Worm (Caenorhabditis elegans) whole organism, mixed stage, embryonic: Measurements from ENCODE around the gene natc-2.

Experiments
- M03D4.4 ChIP-seq: sonication (generic microtip); optimal IDR thresholded peaks from 2 replicates; lab custom pipeline; 2017; ENCODE audit warnings: mild to moderate bottlenecking, missing genetic modification characterization, missing compliant biosample characterization
- ceh-39 ChIP-seq: fragments of 150-350 bp; optimal IDR thresholded peaks from 2 replicates; lab custom pipeline; 2014; ENCODE audit warnings: missing biosample characterization, missing genetic modification characterization
- ceh-43 ChIP-seq: fragments of 200-800 bp; sonication (Bioruptor generic); optimal IDR thresholded peaks from 2 replicates; lab custom pipeline; 2018; ENCODE audit warnings: mild to moderate bottlenecking, missing genetic modification characterization, moderate library complexity, missing compliant biosample characterization
- ceh-83 ChIP-seq: fragments of 200-800 bp; sonication (Bioruptor generic); optimal IDR thresholded peaks from 2 replicates; lab custom pipeline; 2018; ENCODE audit warnings: mild to moderate bottlenecking, missing genetic modification characterization, missing compliant biosample characterization
- ces-1 ChIP-seq: fragments of 150-350 bp; optimal IDR thresholded peaks from 2 replicates; lab custom pipeline; 2014; ENCODE audit warnings: missing biosample characterization, missing genetic modification reagents, missing genetic modification characterization
- cnd-1 ChIP-seq: fragments of 200-800 bp; sonication (Bioruptor generic); optimal IDR thresholded peaks from 2 replicates; lab custom pipeline; 2018; ENCODE audit warnings: mild to moderate bottlenecking, missing genetic modification characterization, missing compliant biosample characterization
- drap-1 ChIP-seq: fragments of 200-800 bp; sonication (Bioruptor generic); optimal IDR thresholded peaks from 3 replicates; lab custom pipeline; 2018; ENCODE audit warnings: mild to moderate bottlenecking, missing genetic modification characterization, missing compliant biosample characterization
- elt-1 ChIP-seq: sonication (generic microtip); optimal IDR thresholded peaks from 2 replicates; lab custom pipeline; 2017; ENCODE audit warnings: missing genetic modification characterization, mild to moderate bottlenecking, missing compliant biosample characterization, antibody characterized with exemption, moderate library complexity, borderline replicate concordance; ENCODE audit not compliant: insufficient read depth
- flh-1 ChIP-seq: fragments of 200-800 bp; sonication (Bioruptor generic); optimal IDR thresholded peaks from 2 replicates; lab custom pipeline; 2018; ENCODE audit warnings: mild to moderate bottlenecking, missing genetic modification characterization, moderate library complexity, missing compliant biosample characterization
- ham-2 ChIP-seq: fragments of 200-800 bp; sonication (Bioruptor generic); optimal IDR thresholded peaks from 2 replicates; lab custom pipeline; 2018; ENCODE audit warnings: mild to moderate bottlenecking, missing genetic modification characterization, missing compliant biosample characterization
- lin-13 ChIP-seq: fragments of 150-350 bp; optimal IDR thresholded peaks from 2 replicates; lab custom pipeline; 2014; ENCODE audit warnings: missing biosample characterization, missing genetic modification characterization
- lin-32 ChIP-seq: fragments of 200-800 bp; sonication (Bioruptor generic); optimal IDR thresholded peaks from 2 replicates; lab custom pipeline; 2018; ENCODE audit warnings: mild to moderate bottlenecking, missing genetic modification characterization, missing compliant biosample characterization
- lsy-2 ChIP-seq: fragments of 150-350 bp; optimal IDR thresholded peaks from 2 replicates; lab custom pipeline; 2014; ENCODE audit warnings: missing biosample characterization, missing genetic modification characterization
- mab-5 ChIP-seq: fragments of 150-350 bp; optimal IDR thresholded peaks from 2 replicates; lab custom pipeline; 2014; ENCODE audit warnings: missing biosample characterization, missing genetic modification characterization
- mep-1 ChIP-seq: fragments of 150-350 bp; optimal IDR thresholded peaks from 2 replicates; lab custom pipeline; 2017; ENCODE audit warnings: missing biosample characterization, missing genetic modification reagents, missing genetic modification characterization, inconsistent platforms
- mls-2 ChIP-seq: sonication (generic microtip); optimal IDR thresholded peaks from 2 replicates; lab custom pipeline; 2016; ENCODE audit warnings: mild to moderate bottlenecking, missing genetic modification characterization, moderate library complexity, missing compliant biosample characterization
- nhr-12 ChIP-seq: fragments of 150-350 bp; optimal IDR thresholded peaks from 2 replicates; lab custom pipeline; 2014; ENCODE audit warnings: missing biosample characterization, missing genetic modification characterization
- nhr-2 ChIP-seq: fragments of 150-350 bp; optimal IDR thresholded peaks from 2 replicates; lab custom pipeline; 2014; ENCODE audit warnings: missing biosample characterization, missing genetic modification characterization
- nhr-237 ChIP-seq: fragments of 150-350 bp; optimal IDR thresholded peaks from 2 replicates; lab custom pipeline; 2014; ENCODE audit warnings: missing biosample characterization, missing genetic modification characterization
- nhr-28 ChIP-seq: fragments of 150-350 bp; optimal IDR thresholded peaks from 2 replicates; lab custom pipeline; 2014; ENCODE audit warnings: missing biosample characterization, missing genetic modification characterization
- pha-4 ChIP-seq: fragments of 150-350 bp; optimal IDR thresholded peaks from 2 replicates; lab custom pipeline; 2018; ENCODE audit warnings: missing biosample characterization, missing genetic modification reagents, missing genetic modification characterization
- sem-2 ChIP-seq: fragments of 200-800 bp; sonication (Bioruptor generic); optimal IDR thresholded peaks from 2 replicates; lab custom pipeline; 2018; ENCODE audit warnings: mild to moderate bottlenecking, missing genetic modification characterization, missing compliant biosample characterization
- snpc-4 ChIP-seq: fragments of 150-350 bp; optimal IDR thresholded peaks from 2 replicates; lab custom pipeline; 2014; ENCODE audit warnings: missing biosample characterization, missing genetic modification characterization
- sptf-1 ChIP-seq: sonication (generic microtip); optimal IDR thresholded peaks from 2 replicates; lab custom pipeline; 2017; ENCODE audit warnings: mild to moderate bottlenecking, missing genetic modification characterization, moderate library complexity, missing compliant biosample characterization
- tbx-8 ChIP-seq: fragments of 200-800 bp; sonication (Bioruptor generic); optimal IDR thresholded peaks from 2 replicates; lab custom pipeline; 2018; ENCODE audit warnings: mild to moderate bottlenecking, missing genetic modification characterization, moderate library complexity, missing compliant biosample characterization
- unc-39 ChIP-seq: fragments of 150-350 bp; optimal IDR thresholded peaks from 2 replicates; lab custom pipeline; 2014; ENCODE audit warnings: missing biosample characterization, missing genetic modification characterization
- ztf-11 ChIP-seq: fragments of 150-350 bp; optimal IDR thresholded peaks from 2 replicates; lab custom pipeline; 2014; ENCODE audit warnings: missing biosample characterization, missing genetic modification characterization

Gene natc-2

ce11 chrV:5243036-5243435 lies 30.8 kb upstream of the natc-2 start, which contains the start of gene cest-35.1:
TSS of gene cest-35.1 (minus strand) at chrV:5243136.
- TF ChIP-seq nhr-237 (tag; lab: Kevin White, UChicago) (no peak), elt-1 (tag; lab: Kevin White, UChicago) (no peak), nhr-28 (tag; lab: Kevin White, UChicago) (no peak), lin-13 (tag; lab: Kevin White, UChicago) (no peak), snpc-4 (no peak), ceh-39 (tag; lab: Kevin White, UChicago) (no peak), sem-2 (GFP tag; lab: Kevin White, UChicago) (no peak), lsy-2 (no peak), ceh-83 (GFP tag; lab: Kevin White, UChicago) (no peak), pha-4 (tag; lab: Kevin White, UChicago) (no peak), unc-39 (no peak), flh-1 (GFP tag; lab: Kevin White, UChicago) (no peak), ces-1 (no peak), lin-32 (GFP tag; lab: Kevin White, UChicago) (no peak)
- TF ChIP-seq, all 35 proteins: peak for 0

DNA sequence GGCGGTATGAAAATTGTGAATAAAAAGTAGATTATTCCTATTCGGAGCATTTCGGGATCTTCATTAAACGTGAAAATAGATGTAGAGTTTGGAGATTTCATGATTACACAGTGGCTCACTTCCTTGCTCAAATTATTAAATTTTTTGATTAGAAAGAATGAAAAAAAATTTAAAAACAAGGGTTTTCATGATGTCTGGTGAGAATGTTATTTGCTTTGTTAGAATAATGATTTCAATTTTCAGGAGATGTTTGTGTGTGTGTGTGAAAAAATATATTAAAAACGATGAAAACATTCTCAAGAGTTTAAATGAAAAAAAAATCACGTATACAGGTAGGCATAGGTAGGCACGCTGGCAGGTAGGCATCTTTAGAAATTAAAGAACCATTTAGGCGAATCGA lies 21.9 kb upstream of the natc-2 start, which contains the start of gene srt-68:
Gene srt-68, minus strand, starts transcription at position 101 of the 400 bp plus-strand sequence.
- no peak for TF ChIP-seq ceh-39 (tag; lab: Kevin White, UChicago)
- TF ChIP-seq, all 35 proteins: peak for 0

DNA sequence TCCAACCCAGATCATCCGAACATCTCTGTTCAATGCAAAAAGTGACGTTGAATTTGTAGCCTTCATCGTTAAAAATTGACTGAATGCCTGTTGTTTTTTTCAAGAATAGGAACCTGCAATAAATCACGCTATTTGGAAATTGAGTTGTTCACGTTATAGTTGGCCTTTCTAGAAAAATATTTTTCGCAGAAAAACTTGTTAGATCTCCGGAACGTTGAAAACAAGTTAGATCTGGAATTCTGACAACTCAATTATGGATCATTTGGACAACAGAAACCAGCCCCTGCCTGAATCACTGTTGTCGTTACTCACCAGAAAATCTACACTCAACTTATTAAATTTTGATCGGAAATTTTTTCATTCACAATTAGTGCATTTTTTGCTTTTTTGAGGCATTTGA lies 16.5 kb upstream of the natc-2 start, which contains the start of gene srt-67:
Gene srt-67, minus strand, starts transcription at position 101 of the 400 bp plus-strand sequence.
- no peak for TF ChIP-seq unc-39
- TF ChIP-seq ztf-11 (tag; lab: Kevin White, UChicago), result no peak

DNA sequence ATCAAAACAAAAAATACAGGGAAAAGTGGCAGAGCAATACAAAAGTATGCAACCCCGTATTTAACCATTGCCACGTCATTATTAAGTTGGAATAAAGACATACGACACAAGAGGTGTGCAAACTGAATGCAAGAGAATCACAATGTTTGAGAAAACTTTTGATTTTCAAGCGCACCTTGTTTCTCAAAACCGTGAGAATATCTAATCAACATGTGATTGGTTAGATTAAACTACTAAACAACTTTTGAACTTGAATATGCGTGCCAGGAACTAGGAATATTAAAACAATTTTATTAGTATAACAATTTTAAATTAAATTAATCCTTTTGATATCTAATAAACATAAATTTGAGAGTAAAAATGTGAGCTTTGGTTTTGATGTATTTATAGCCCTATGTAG lies 14.4 kb upstream of the natc-2 start, which contains the start of gene srt-70:
Gene srt-70, minus strand, starts transcription at position 101 of the 400 bp plus-strand sequence.
- no peak for TF ChIP-seq M03D4.4 (tag; lab: Kevin White, UChicago)
- TF ChIP-seq mep-1 (tag; lab: Kevin White, UChicago), result no peak
- no peak for TF ChIP-seq ces-1

DNA sequence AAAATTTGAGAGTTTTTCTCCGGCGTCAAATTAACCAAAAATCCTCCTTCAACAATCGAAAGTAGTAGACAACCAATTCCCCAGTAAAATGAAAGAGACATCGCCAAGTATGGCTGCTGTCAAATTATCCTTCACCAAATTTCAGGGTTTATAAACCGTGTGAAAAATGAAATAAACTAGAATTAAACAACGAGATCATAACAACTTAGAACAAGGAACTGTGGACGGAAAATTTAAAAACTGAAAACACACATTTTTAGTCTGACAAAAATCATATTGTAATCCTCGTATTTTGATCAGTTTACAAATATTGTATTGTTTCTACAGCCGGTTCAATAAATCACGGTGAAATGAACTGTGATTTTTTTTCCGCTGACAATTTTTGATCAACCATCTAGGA lies 10.9 kb upstream of the natc-2 start, which contains the start of gene cest-30:
Gene cest-30, minus strand, starts transcription at position 101 of the 400 bp plus-strand sequence.
- no peak for TF ChIP-seq nhr-237 (tag; lab: Kevin White, UChicago)
- TF ChIP-seq lin-13 (tag; lab: Kevin White, UChicago), result no peak
- TF ChIP-seq snpc-4, result no peak
- no peak for TF ChIP-seq nhr-12
- no peak for TF ChIP-seq ztf-11 (tag; lab: Kevin White, UChicago)
- TF ChIP-seq mls-2 (tag; lab: Kevin White, UChicago), result no peak
- no peak for TF ChIP-seq tbx-8
- no peak for TF ChIP-seq elt-1 (tag; lab: Kevin White, UChicago)
- TF ChIP-seq, all 35 proteins: peak for 0

DNA sequence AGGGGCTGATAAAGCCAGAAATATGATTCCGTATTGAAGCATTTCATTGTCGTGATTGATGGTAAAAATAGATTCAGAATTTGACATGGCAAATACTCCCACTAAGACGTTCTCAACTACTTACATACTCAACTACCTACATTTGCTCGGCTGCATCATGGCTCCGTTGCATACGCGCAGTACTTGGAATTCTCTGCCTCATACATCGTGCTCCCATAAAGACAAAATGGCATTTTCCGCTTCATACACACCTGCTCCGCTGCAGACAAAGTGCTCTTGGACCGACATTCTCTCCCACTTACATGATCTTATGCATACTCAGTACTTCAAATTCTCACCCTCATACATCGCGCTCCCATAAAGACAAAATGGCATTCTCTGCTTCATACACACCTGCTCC lies 8.3 kb upstream of the natc-2 start, which contains the start of the genes srt-69 and B0238.12:
Gene srt-69, minus strand, starts transcription at position 101 of the 400 bp plus-strand sequence.
Gene B0238.12, plus strand, starts transcription at position 264 of the 400 bp plus-strand sequence.
- TF ChIP-seq sptf-1 (tag; lab: Kevin White, UChicago) (no peak), ceh-43 (GFP tag; lab: Kevin White, UChicago) (no peak), elt-1 (tag; lab: Kevin White, UChicago) (no peak), lin-32 (GFP tag; lab: Kevin White, UChicago) (no peak), mab-5 (no peak), cnd-1 (tag; lab: Kevin White, UChicago) (no peak), lsy-2 (no peak), flh-1 (GFP tag; lab: Kevin White, UChicago) (no peak), nhr-237 (tag; lab: Kevin White, UChicago) (no peak), mls-2 (tag; lab: Kevin White, UChicago) (no peak), pha-4 (tag; lab: Kevin White, UChicago) (no peak), tbx-8 (no peak), nhr-2 (tag; lab: Kevin White, UChicago) (no peak), sem-2 (GFP tag; lab: Kevin White, UChicago) (no peak), drap-1 (GFP tag; lab: Kevin White, UChicago) (no peak), ham-2 (GFP tag; lab: Kevin White, UChicago) (no peak), ztf-11 (tag; lab: Kevin White, UChicago) (no peak)
